Worm (Caenorhabditis elegans): ENCODE data around the gene cyn-17.

The cyn-17 gene

ce11 chrV:5763787-5764186 lies 35.7 kb upstream of the cyn-17 start, which contains the start of gene pgph-3:
pgph-3 (minus strand) TSS chrV:5763846.
- TF ChIP-seq nhr-237 (tag; optimal IDR thresholded peaks at IDR 0.05) (no peak), nhr-12 (tag; optimal IDR thresholded peaks at IDR 0.05) (no peak), R02D3.7 (tag; optimal IDR thresholded peaks at IDR 0.05) (no peak), mdl-1 (tag; optimal IDR thresholded peaks at IDR 0.05) (peak; percentile 81), egl-27 (tag; optimal IDR thresholded peaks at IDR 0.05) (peak; percentile 62), elt-3 (tag; optimal IDR thresholded peaks at IDR 0.05) (peak in 1 of 3 experiments; percentile 72), snpc-4 (tag; optimal IDR thresholded peaks at IDR 0.05) (no peak), nhr-11 (tag; optimal IDR thresholded peaks at IDR 0.05) (no peak), ama-1 (optimal IDR thresholded peaks at IDR 0.05) (no peak), egl-5 (tag; optimal IDR thresholded peaks at IDR 0.05) (peak; percentile 40), nhr-25 (tag; optimal IDR thresholded peaks at IDR 0.05) (peak; percentile 92), ceh-28 (tag; optimal IDR thresholded peaks at IDR 0.05) (peak; percentile 46), nhr-23 (tag; optimal IDR thresholded peaks at IDR 0.05) (peak; percentile 93), ztf-4 (tag; optimal IDR thresholded peaks at IDR 0.05) (no peak), daf-12 (tag; optimal IDR thresholded peaks at IDR 0.05) (no peak), nfya-1 (tag; optimal IDR thresholded peaks at IDR 0.05; ENCODE audit: insufficient read depth) (peak; percentile 68), elt-1 (tag; optimal IDR thresholded peaks at IDR 0.05) (peak; percentile 46), nhr-77 (tag; optimal IDR thresholded peaks at IDR 0.05) (no peak), lin-15B (tag; optimal IDR thresholded peaks at IDR 0.05) (no peak), fkh-10 (GFP tag; optimal IDR thresholded peaks at IDR 0.05) (no peak), nhr-28 (tag; optimal IDR thresholded peaks at IDR 0.05) (no peak), lin-39 (tag; optimal IDR thresholded peaks at IDR 0.05) (no peak), skn-1 (tag; optimal IDR thresholded peaks at IDR 0.05) (no peak), ceh-82 (tag; optimal IDR thresholded peaks at IDR 0.05) (no peak), pha-4 (tag; optimal IDR thresholded peaks at IDR 0.05) (peak; percentile 68), ceh-9 (tag; optimal IDR thresholded peaks at IDR 0.05) (no peak), elt-2 (tag; optimal IDR thresholded peaks at IDR 0.05) (peak; percentile 89), eor-1 (tag; optimal IDR thresholded peaks at IDR 0.05) (no peak), aly-2 (tag; optimal IDR thresholded peaks at IDR 0.05) (no peak), unc-39 (tag; optimal IDR thresholded peaks at IDR 0.05) (no peak), pqm-1 (tag; optimal IDR thresholded peaks at IDR 0.05) (peak; percentile 93), ztf-11 (tag; optimal IDR thresholded peaks at IDR 0.05) (no peak), ZK546.5 (tag; optimal IDR thresholded peaks at IDR 0.05) (no peak), tbx-2 (tag; optimal IDR thresholded peaks at IDR 0.05) (peak; percentile 31), nhr-76 (tag; optimal IDR thresholded peaks at IDR 0.05) (peak; percentile 54), hmg-11 (tag; optimal IDR thresholded peaks at IDR 0.05) (no peak), mml-1 (tag; optimal IDR thresholded peaks at IDR 0.05) (no peak), zag-1 (tag; optimal IDR thresholded peaks at IDR 0.05) (no peak), jun-1 (tag; optimal IDR thresholded peaks at IDR 0.05) (peak; percentile 73), lsy-12 (tag; optimal IDR thresholded peaks at IDR 0.05) (peak; percentile 29), ceh-16 (tag; optimal IDR thresholded peaks at IDR 0.05) (no peak), fkh-2 (tag; optimal IDR thresholded peaks at IDR 0.05) (no peak), fos-1 (tag; optimal IDR thresholded peaks at IDR 0.05) (no peak), nhr-67 (tag; optimal IDR thresholded peaks at IDR 0.05) (no peak), sea-2 (GFP tag; optimal IDR thresholded peaks at IDR 0.05) (no peak), nhr-43 (tag; optimal IDR thresholded peaks at IDR 0.05; ENCODE audit: poor library complexity, severe bottlenecking) (peak; percentile 70), unc-62 (GFP tag; optimal IDR thresholded peaks at IDR 0.05) (no peak)

ce11 chrV:5765081-5765480 lies 34.4 kb upstream of the cyn-17 start, which contains the start of gene pgph-2:
pgph-2 (plus strand) TSS chrV:5765127.
- TF ChIP-seq lsy-12 (tag; optimal IDR thresholded peaks at IDR 0.05): no peak
- TF ChIP-seq pqm-1 (tag; optimal IDR thresholded peaks at IDR 0.05): peak; percentile 76
- no peak for TF ChIP-seq jun-1 (tag; optimal IDR thresholded peaks at IDR 0.05)
- no peak for TF ChIP-seq eor-1 (tag; optimal IDR thresholded peaks at IDR 0.05)
- TF ChIP-seq pha-4 (tag; optimal IDR thresholded peaks at IDR 0.05): peak; percentile 18
- TF ChIP-seq elt-2 (tag; optimal IDR thresholded peaks at IDR 0.05): peak; percentile 74
